Worm (Caenorhabditis elegans) whole organism, young adult: ENCODE results near the gene ZK354.3.

Experiments
- B0019.2 ChIP-seq: fragments of 200-800 bp; sonication (Bioruptor generic); conservative IDR thresholded peaks from 2 replicates; pipeline ENCODE4 v1.3.6; 2022; ENCODE audit warnings: missing genetic modification reagents, missing genetic modification characterization, missing compliant biosample characterization
- C06A6.2 ChIP-seq: fragments of 200-800 bp; sonication (Bioruptor generic); conservative IDR thresholded peaks from 2 replicates; pipeline ENCODE4 v1.3.6; 2022; ENCODE audit warnings: missing genetic modification characterization, missing compliant biosample characterization
- F37B4.10 ChIP-seq: fragments of 200-800 bp; sonication (Bioruptor generic); IDR thresholded peaks from 2 replicates; pipeline ENCODE4 v1.3.6; 2022; ENCODE audit warnings: missing genetic modification characterization, missing compliant biosample characterization
- F39B2.1 ChIP-seq: fragments of 200-800 bp; sonication (Bioruptor generic); IDR thresholded peaks from 2 replicates; pipeline ENCODE4 v1.3.6; 2022; ENCODE audit warnings: missing genetic modification reagents, missing genetic modification characterization, missing compliant biosample characterization
- F52B5.7 ChIP-seq: sonication (generic microtip); optimal IDR thresholded peaks from 2 replicates; lab custom pipeline; 2016; ENCODE audit warnings: mild to moderate bottlenecking, missing genetic modification characterization, missing compliant biosample characterization
- Y53F4B.3 ChIP-seq: fragments of 200-800 bp; sonication (Bioruptor generic); IDR thresholded peaks from 2 replicates; pipeline ENCODE4 v1.3.6; 2022; ENCODE audit warnings: missing genetic modification reagents, missing genetic modification characterization, missing compliant biosample characterization
- Y53G8AR.9 ChIP-seq: fragments of 200-800 bp; sonication (Bioruptor generic); conservative IDR thresholded peaks from 2 replicates; pipeline ENCODE4 v1.3.6; 2022; ENCODE audit warnings: missing genetic modification reagents, missing genetic modification characterization, missing compliant biosample characterization
- Y56A3A.18 ChIP-seq: fragments of 200-800 bp; sonication (Bioruptor generic); IDR thresholded peaks from 2 replicates; pipeline ENCODE4 v1.3.6; 2022; ENCODE audit warnings: missing genetic modification reagents, missing genetic modification characterization, missing compliant biosample characterization
- Y79H2A.3 ChIP-seq: fragments of 200-800 bp; sonication (Bioruptor generic); conservative IDR thresholded peaks from 2 replicates; pipeline ENCODE4 v1.3.6; 2022; ENCODE audit warnings: missing genetic modification reagents, missing genetic modification characterization, missing compliant biosample characterization
- akir-1 ChIP-seq: fragments of 200-800 bp; sonication (Bioruptor generic); optimal IDR thresholded peaks from 2 replicates; lab custom pipeline; 2018; ENCODE audit warnings: mild to moderate bottlenecking, missing genetic modification characterization, moderate library complexity, missing compliant biosample characterization
- ama-1 ChIP-seq, 3 experiments: fragments of 150-350 bp in 1 of 3; sonication (generic microtip) in 2 of 3; optimal IDR thresholded peaks; 2 replicates each; lab custom pipeline; 2014 to 2018; ENCODE audit warnings: missing biosample characterization in 2 of 3, missing genetic modification characterization in 2 of 3, missing genetic modification reagents in 2 of 3
- athp-1 ChIP-seq: sonication (generic microtip); optimal IDR thresholded peaks from 2 replicates; lab custom pipeline; 2017; ENCODE audit warnings: mild to moderate bottlenecking, missing genetic modification characterization, missing compliant biosample characterization
- attf-3 ChIP-seq: fragments of 200-800 bp; sonication (Bioruptor generic); conservative IDR thresholded peaks from 2 replicates; pipeline ENCODE4 v1.3.6; 2022; ENCODE audit warnings: missing genetic modification reagents, missing genetic modification characterization, missing compliant biosample characterization
- cebp-2 ChIP-seq: fragments of 200-800 bp; sonication (Bioruptor generic); IDR thresholded peaks from 2 replicates; pipeline ENCODE4 v1.3.6; 2022; ENCODE audit warnings: missing genetic modification characterization, missing compliant biosample characterization
- ceh-100 ChIP-seq: fragments of 200-800 bp; sonication (Bioruptor generic); IDR thresholded peaks from 2 replicates; pipeline ENCODE4 v1.3.6; 2022; ENCODE audit warnings: missing genetic modification reagents, missing genetic modification characterization, missing compliant biosample characterization
- ceh-40 ChIP-seq: fragments of 200-800 bp; sonication (Bioruptor generic); IDR thresholded peaks from 2 replicates; pipeline ENCODE4 v1.3.6; 2022; ENCODE audit warnings: missing genetic modification characterization, missing compliant biosample characterization
- ceh-79 ChIP-seq: sonication (generic microtip); optimal IDR thresholded peaks from 2 replicates; lab custom pipeline; 2017; ENCODE audit warnings: mild to moderate bottlenecking, missing genetic modification characterization, missing compliant biosample characterization
- ceh-91 ChIP-seq: fragments of 200-800 bp; sonication (Bioruptor generic); IDR thresholded peaks from 2 replicates; pipeline ENCODE4 v1.3.6; 2022; ENCODE audit warnings: missing genetic modification reagents, missing genetic modification characterization, missing compliant biosample characterization
- chd-7 ChIP-seq: sonication (generic microtip); optimal IDR thresholded peaks from 2 replicates; lab custom pipeline; 2016; ENCODE audit warnings: mild to moderate bottlenecking, missing genetic modification characterization, moderate library complexity, missing compliant biosample characterization
- die-1 ChIP-seq: sonication (generic microtip); optimal IDR thresholded peaks from 2 replicates; lab custom pipeline; 2016; ENCODE audit warnings: missing genotype, mild to moderate bottlenecking, missing genetic modification characterization, missing compliant biosample characterization
- ekl-4 ChIP-seq: fragments of 200-800 bp; sonication (Bioruptor generic); IDR thresholded peaks from 2 replicates; pipeline ENCODE4 v1.3.6; 2022; ENCODE audit warnings: missing genetic modification reagents, missing genetic modification characterization, missing compliant biosample characterization
- gei-17 ChIP-seq: fragments of 200-800 bp; sonication (Bioruptor generic); optimal IDR thresholded peaks from 2 replicates; lab custom pipeline; 2018; ENCODE audit warnings: mild to moderate bottlenecking, missing genetic modification characterization, missing compliant biosample characterization
- lin-26 ChIP-seq: fragments of 200-800 bp; sonication (Bioruptor generic); IDR thresholded peaks from 2 replicates; pipeline ENCODE4 v1.3.6; 2022; ENCODE audit warnings: missing genetic modification reagents, missing genetic modification characterization, missing compliant biosample characterization
- lin-40 ChIP-seq: sonication (generic microtip); optimal IDR thresholded peaks from 2 replicates; lab custom pipeline; 2016; ENCODE audit warnings: missing genetic modification characterization, mild to moderate bottlenecking, missing compliant biosample characterization, missing genotype, missing genetic modification reagents
- lir-1 ChIP-seq: fragments of 200-800 bp; sonication (Bioruptor generic); conservative IDR thresholded peaks from 2 replicates; pipeline ENCODE4 v1.3.6; 2022; ENCODE audit warnings: missing genetic modification reagents, missing genetic modification characterization, missing compliant biosample characterization
- lsl-1 ChIP-seq: fragments of 200-800 bp; sonication (Bioruptor generic); optimal IDR thresholded peaks from 2 replicates; lab custom pipeline; 2018; ENCODE audit warnings: mild to moderate bottlenecking, missing genetic modification characterization, moderate library complexity, missing compliant biosample characterization
- madf-3 ChIP-seq: fragments of 200-800 bp; sonication (Bioruptor generic); IDR thresholded peaks from 2 replicates; pipeline ENCODE4 v1.3.6; 2022; ENCODE audit warnings: missing genetic modification reagents, missing genetic modification characterization, missing compliant biosample characterization
- madf-8 ChIP-seq: fragments of 200-800 bp; sonication (Bioruptor generic); conservative IDR thresholded peaks from 2 replicates; pipeline ENCODE4 v1.3.6; 2022; ENCODE audit warnings: missing genetic modification reagents, missing genetic modification characterization, missing compliant biosample characterization
- mcd-1 ChIP-seq: fragments of 200-800 bp; sonication (Bioruptor generic); IDR thresholded peaks from 2 replicates; pipeline ENCODE4 v1.3.6; 2022; ENCODE audit warnings: missing genetic modification reagents, missing genetic modification characterization, missing compliant biosample characterization
- mxl-1 ChIP-seq: sonication (generic microtip); optimal IDR thresholded peaks from 2 replicates; lab custom pipeline; 2016; ENCODE audit warnings: missing genetic modification characterization, missing compliant biosample characterization
- nfya-1 ChIP-seq: sonication (generic microtip); optimal IDR thresholded peaks from 2 replicates; lab custom pipeline; 2017; ENCODE audit warnings: antibody characterized with exemption, missing compliant biosample characterization, missing genetic modification characterization, borderline replicate concordance; ENCODE audit not compliant: insufficient read depth
- nfyb-1 ChIP-seq: fragments of 200-800 bp; sonication (Bioruptor generic); IDR thresholded peaks from 2 replicates; pipeline ENCODE4 v1.3.6; 2022; ENCODE audit warnings: missing genetic modification reagents, missing genetic modification characterization, missing compliant biosample characterization
- nhr-120 ChIP-seq: fragments of 200-800 bp; sonication (Bioruptor generic); IDR thresholded peaks from 2 replicates; pipeline ENCODE4 v1.3.6; 2022; ENCODE audit warnings: missing genetic modification characterization, missing compliant biosample characterization
- nhr-27 ChIP-seq: fragments of 200-800 bp; sonication (Bioruptor generic); optimal IDR thresholded peaks from 2 replicates; lab custom pipeline; 2018; ENCODE audit warnings: mild to moderate bottlenecking, missing genetic modification characterization, moderate library complexity, missing compliant biosample characterization
- rcor-1 ChIP-seq: fragments of 200-800 bp; sonication (Bioruptor generic); IDR thresholded peaks from 2 replicates; pipeline ENCODE4 v1.3.6; 2022; ENCODE audit warnings: missing genetic modification reagents, missing genetic modification characterization, missing compliant biosample characterization
- rpc-1 ChIP-seq, 2 experiments: fragments of 150-350 bp in 1 of 2; sonication (generic microtip) in 1 of 2; optimal IDR thresholded peaks; 2 replicates each; lab custom pipeline; 2014 to 2018; ENCODE audit warnings: missing biosample characterization in 1 of 2, missing genetic modification characterization in 1 of 2, missing genetic modification reagents in 1 of 2, missing genotype in 1 of 2
- sea-2 ChIP-seq: fragments of 200-800 bp; sonication (Bioruptor generic); IDR thresholded peaks from 2 replicates; pipeline ENCODE4 v1.3.6; 2022; ENCODE audit warnings: missing genetic modification characterization, missing compliant biosample characterization
- unc-62 ChIP-seq: fragments of 150-350 bp; optimal IDR thresholded peaks from 2 replicates; lab custom pipeline; 2014; ENCODE audit warnings: missing biosample characterization, missing genetic modification reagents, missing genetic modification characterization
- zfh-2 ChIP-seq: fragments of 200-800 bp; sonication (Bioruptor generic); conservative IDR thresholded peaks from 2 replicates; pipeline ENCODE4 v1.3.6; 2022; ENCODE audit warnings: missing genetic modification reagents, missing genetic modification characterization, missing compliant biosample characterization
- ztf-25 ChIP-seq: fragments of 200-800 bp; sonication (Bioruptor generic); IDR thresholded peaks from 2 replicates; pipeline ENCODE4 v1.3.6; 2022; ENCODE audit warnings: missing genetic modification reagents, missing genetic modification characterization, missing compliant biosample characterization
- ztf-28 ChIP-seq: fragments of 200-800 bp; sonication (Bioruptor generic); IDR thresholded peaks from 2 replicates; pipeline ENCODE4 v1.3.6; 2022; ENCODE audit warnings: missing genetic modification reagents, missing genetic modification characterization, missing compliant biosample characterization
- ztf-6 ChIP-seq: fragments of 200-800 bp; sonication (Bioruptor generic); IDR thresholded peaks from 2 replicates; pipeline ENCODE4 v1.3.6; 2022; ENCODE audit warnings: missing genetic modification reagents, missing genetic modification characterization, missing compliant biosample characterization

The ZK354.3 gene

ce11 chrIV:5334518-5334917 lies 24.7 kb downstream of the ZK354.3 start (continued):
- TF ChIP-seq madf-8 (GFP tag; lab: Robert Waterston, UW) = no peak
- TF ChIP-seq Y53G8AR.9 (GFP tag; lab: Robert Waterston, UW) = no peak
- no peak for TF ChIP-seq Y79H2A.3 (GFP tag; lab: Robert Waterston, UW)
- TF ChIP-seq ceh-91 = no peak
- 0 out of 2 replicates have a peak, but pooled peaks have one; percentile 51 for TF ChIP-seq Y56A3A.18 (GFP tag; lab: Robert Waterston, UW)
- TF ChIP-seq ztf-25 = no peak
- TF ChIP-seq F39B2.1 = no peak
- no peak for TF ChIP-seq F52B5.7 (tag; lab: Kevin White, UChicago)
- no peak; the same call in 1 of the 2 replicates for TF ChIP-seq ceh-100
- no peak for TF ChIP-seq ceh-79 (tag; lab: Kevin White, UChicago)
- no peak for TF ChIP-seq Y53F4B.3
- 0 out of 2 replicates have a peak, but pooled peaks have one; percentile 33 for TF ChIP-seq attf-3 (GFP tag; lab: Robert Waterston, UW)
- no peak for TF ChIP-seq F37B4.10 (GFP tag; lab: Robert Waterston, UW)
- TF ChIP-seq ekl-4 (GFP tag; lab: Robert Waterston, UW) = no peak
- TF ChIP-seq nhr-27 (tag; lab: Kevin White, UChicago) = no peak
- no peak; the same call in none of the 2 replicates for TF ChIP-seq lin-26 (GFP tag; lab: Robert Waterston, UW)
- peak; percentile 78 for TF ChIP-seq rpc-1 (optimal IDR thresholded peaks at IDR 0.05; lab: Kevin White, UChicago)
- TF ChIP-seq rpc-1 (tag; optimal IDR thresholded peaks at IDR 0.05; lab: Kevin White, UChicago) = peak; percentile 85
- TF ChIP-seq sea-2 (GFP tag; lab: Robert Waterston, UW) = no peak
- no peak for TF ChIP-seq chd-7 (tag; lab: Kevin White, UChicago)
- no peak for TF ChIP-seq ceh-40
- no peak for TF ChIP-seq mxl-1 (tag; lab: Kevin White, UChicago)
- TF ChIP-seq unc-62 (GFP tag; lab: Kevin White, UChicago) = no peak
- TF ChIP-seq nfyb-1 (GFP tag; lab: Robert Waterston, UW) = peak; percentile 77
- TF ChIP-seq B0019.2 (GFP tag; lab: Robert Waterston, UW) = no peak
- no peak for TF ChIP-seq gei-17 (GFP tag; lab: Kevin White, UChicago)
- peak; percentile 60 for TF ChIP-seq die-1
- TF ChIP-seq madf-3 (GFP tag; lab: Robert Waterston, UW) = no peak
- TF ChIP-seq nhr-120 (GFP tag; lab: Robert Waterston, UW) = no peak
- TF ChIP-seq C06A6.2 (GFP tag; lab: Robert Waterston, UW) = no peak
- TF ChIP-seq lsl-1 = no peak
- no peak for TF ChIP-seq lir-1 (GFP tag; lab: Robert Waterston, UW)
- no peak for TF ChIP-seq mcd-1
- no peak for TF ChIP-seq nfya-1
- peak; percentile 31 for TF ChIP-seq athp-1
- peak; percentile 77 for TF ChIP-seq rcor-1 (GFP tag; lab: Robert Waterston, UW)
- no peak for TF ChIP-seq zfh-2 (GFP tag; lab: Robert Waterston, UW)
- no peak for TF ChIP-seq cebp-2 (GFP tag; lab: Robert Waterston, UW)
- no peak for TF ChIP-seq ztf-28 (GFP tag; lab: Robert Waterston, UW)
- no peak for TF ChIP-seq ama-1 (optimal IDR thresholded peaks at IDR 0.05; lab: Kevin White, UChicago)
- peak in 1 of 2 experiments; percentile 66 for TF ChIP-seq ama-1 (GFP tag; optimal IDR thresholded peaks at IDR 0.05; lab: Kevin White, UChicago)
- peak; percentile 43 for TF ChIP-seq lin-40 (tag; lab: Kevin White, UChicago)
- TF ChIP-seq akir-1 (GFP tag; lab: Kevin White, UChicago) = no peak
- no peak for TF ChIP-seq ztf-6 (GFP tag; lab: Robert Waterston, UW)
